Worm (Caenorhabditis elegans): Measurements from ENCODE around the gene Y39G8B.1.
"Not testable (repeated sequence)": the region's sequence is repeated elsewhere in the genome, so short reads cannot be mapped to it uniquely, and the experiment has no call there.

The Y39G8B.1 gene

ce11 chrII:13968979-13969378 lies 4.6 kb downstream of the Y39G8B.1 start, which contains the start of gene sre-43:
TSS of gene sre-43 (minus strand) at chrII:13969079.
- TF ChIP-seq tag-97 (GFP tag; IDR thresholded peaks at IDR 0.05) (no peak), Y5F2A.4 (GFP tag; optimal IDR thresholded peaks at IDR 0.05) (no peak), F10B5.3 (tag; optimal IDR thresholded peaks at IDR 0.05) (no peak), tra-1 (GFP tag; IDR thresholded peaks at IDR 0.05) (no peak), sdz-12 (GFP tag; optimal IDR thresholded peaks at IDR 0.05) (no peak), set-16 (GFP tag; IDR thresholded peaks at IDR 0.05) (no peak), fkh-10 (GFP tag; optimal IDR thresholded peaks at IDR 0.05) (no peak), zfp-3 (GFP tag; conservative IDR thresholded peaks at IDR 0.05) (no peak), saeg-2 (GFP tag; IDR thresholded peaks at IDR 0.05) (no peak), ama-1 (optimal IDR thresholded peaks at IDR 0.05) (no peak), nhr-48 (tag; optimal IDR thresholded peaks at IDR 0.05) (no peak), ZK337.2 (GFP tag; IDR thresholded peaks at IDR 0.05) (no peak), madf-9 (GFP tag; conservative IDR thresholded peaks at IDR 0.05) (no peak), hif-1 (tag; optimal IDR thresholded peaks at IDR 0.05) (no peak), vab-7 (GFP tag; IDR thresholded peaks at IDR 0.05) (no peak), snpc-1.2 (GFP tag; IDR thresholded peaks at IDR 0.05) (no peak)

- TF ChIP-seq set-16 (GFP tag; IDR thresholded peaks at IDR 0.05), result peak; percentile 47; the same call in 1 of the 2 replicates
- 0 out of 2 replicates have a peak, but pooled peaks have one; percentile 25 for TF ChIP-seq nhr-42 (GFP tag; IDR thresholded peaks at IDR 0.05)
- TF ChIP-seq unc-62 (GFP tag; optimal IDR thresholded peaks at IDR 0.05 in 1 of 2), result peak in 1 of 2 experiments; percentile 89
- TF ChIP-seq unc-62 (tag; optimal IDR thresholded peaks at IDR 0.05), result not testable (repeated sequence)
Observed at ce11 chrII:13968007-13968406, 5.6 kb downstream of the Y39G8B.1 start.

- TF ChIP-seq pqm-1 (tag; optimal IDR thresholded peaks at IDR 0.05) (no peak), cey-2 (tag; optimal IDR thresholded peaks at IDR 0.05; ENCODE audit: borderline replicate concordance, insufficient read depth) (no peak), php-3 (GFP tag; IDR thresholded peaks at IDR 0.05) (no peak), arid-1 (GFP tag; conservative IDR thresholded peaks at IDR 0.05) (no peak), ZK337.2 (GFP tag; IDR thresholded peaks at IDR 0.05) (no peak), mxl-2 (GFP tag; conservative IDR thresholded peaks at IDR 0.05) (no peak), lir-3 (tag; optimal IDR thresholded peaks at IDR 0.05) (no peak), F44E2.7 (GFP tag; IDR thresholded peaks at IDR 0.05) (no peak)
Observed at ce11 chrII:13966242-13966641, 7.4 kb downstream of the Y39G8B.1 start, which contains the start of gene W07G1.7. TSS of gene W07G1.7 (minus strand) at chrII:13966342.

ce11 chrII:13964325-13964724 lies 9.3 kb downstream of the Y39G8B.1 start:
- no peak for TF ChIP-seq madf-9 (GFP tag; conservative IDR thresholded peaks at IDR 0.05)
- TF ChIP-seq zag-1 (tag; optimal IDR thresholded peaks at IDR 0.05), result no peak
- no peak for TF ChIP-seq lin-13 (GFP tag; optimal IDR thresholded peaks at IDR 0.05)
- TF ChIP-seq ceh-32 (tag; optimal IDR thresholded peaks at IDR 0.05; ENCODE audit: poor library complexity), result no peak
- TF ChIP-seq ceh-62 (tag; optimal IDR thresholded peaks at IDR 0.05), result no peak
- no peak for TF ChIP-seq unc-39 (tag; optimal IDR thresholded peaks at IDR 0.05)
- no peak for TF ChIP-seq nhr-77 (tag; optimal IDR thresholded peaks at IDR 0.05)
- TF ChIP-seq daf-16 (GFP tag; optimal IDR thresholded peaks at IDR 0.05), result no peak
- no peak for TF ChIP-seq daf-16 (tag; optimal IDR thresholded peaks at IDR 0.05)
- TF ChIP-seq duxl-1 (tag; optimal IDR thresholded peaks at IDR 0.05; ENCODE audit: poor library complexity), result no peak
- no peak for TF ChIP-seq pqm-1 (tag; optimal IDR thresholded peaks at IDR 0.05)
- TF ChIP-seq lin-39 (tag; optimal IDR thresholded peaks at IDR 0.05), result no peak
- no peak for TF ChIP-seq nhr-6 (tag; optimal IDR thresholded peaks at IDR 0.05)
- no peak for TF ChIP-seq rbr-2 (tag; optimal IDR thresholded peaks at IDR 0.05)
- no peak for TF ChIP-seq ztf-11 (tag; optimal IDR thresholded peaks at IDR 0.05)
- TF ChIP-seq dmd-8 (GFP tag; IDR thresholded peaks at IDR 0.05), result no peak
- no peak for TF ChIP-seq lin-38 (GFP tag; IDR thresholded peaks at IDR 0.05)
- no peak for TF ChIP-seq nhr-102 (tag; optimal IDR thresholded peaks at IDR 0.05)
- TF ChIP-seq R02D3.7 (tag; optimal IDR thresholded peaks at IDR 0.05), result no peak
- no peak for TF ChIP-seq T26A8.4 (GFP tag; IDR thresholded peaks at IDR 0.05)
- TF ChIP-seq ceh-82 (tag; optimal IDR thresholded peaks at IDR 0.05), result no peak

Measured in whole organism, L4 larva.